Worm (Caenorhabditis elegans) whole organism, L4/young adult: ENCODE measurements around the gene F11E6.8.

Source experiments
- W03F9.2 ChIP-seq: fragments of 150-350 bp; optimal IDR thresholded peaks from 2 replicates; lab custom pipeline; 2014; ENCODE audit warnings: missing biosample characterization, missing genetic modification characterization
- dao-5 ChIP-seq: sonication (generic microtip); optimal IDR thresholded peaks from 2 replicates; lab custom pipeline; 2016; ENCODE audit warnings: missing genotype, missing genetic modification characterization, moderate library complexity, missing compliant biosample characterization
- him-1 ChIP-seq: sonication (generic microtip); optimal IDR thresholded peaks from 2 replicates; lab custom pipeline; 2016; ENCODE audit warnings: missing genotype, missing genetic modification reagents, missing genetic modification characterization, missing compliant biosample characterization

The F11E6.8 gene

DNA sequence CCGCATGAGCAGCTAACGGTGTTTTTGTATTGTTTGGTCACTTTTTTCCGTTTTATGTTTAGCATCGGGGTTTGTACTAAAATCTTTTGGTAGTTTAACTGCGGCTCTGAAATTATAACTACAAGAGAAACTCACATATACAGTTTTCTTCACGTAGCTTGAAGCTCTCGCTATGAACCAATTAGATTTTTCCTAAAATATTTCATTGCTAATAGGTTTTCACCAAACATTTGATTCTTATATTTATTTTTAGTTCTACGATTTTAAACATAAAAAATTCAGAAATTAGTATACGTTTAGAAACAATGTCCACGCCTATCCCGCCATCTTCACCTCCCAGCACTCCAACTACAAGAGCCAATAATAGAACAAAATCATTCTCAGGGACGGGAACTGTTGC lies 22.9 kb downstream of the F11E6.8 start, which contains the start of gene C06A12.3:
C06A12.3 (plus strand) TSS at position 301 of the 400 bp plus-strand sequence.
- TF ChIP-seq dao-5 (tag; lab: Kevin White, UChicago) (no peak), him-1 (no peak), W03F9.2 (tag; lab: Kevin White, UChicago) (no peak)

ce11 chrIV:17426970-17427369 lies 23.4 kb downstream of the F11E6.8 start:
- TF ChIP-seq W03F9.2 (tag; lab: Kevin White, UChicago) (no peak), him-1 (no peak), dao-5 (tag; lab: Kevin White, UChicago) (no peak)

DNA sequence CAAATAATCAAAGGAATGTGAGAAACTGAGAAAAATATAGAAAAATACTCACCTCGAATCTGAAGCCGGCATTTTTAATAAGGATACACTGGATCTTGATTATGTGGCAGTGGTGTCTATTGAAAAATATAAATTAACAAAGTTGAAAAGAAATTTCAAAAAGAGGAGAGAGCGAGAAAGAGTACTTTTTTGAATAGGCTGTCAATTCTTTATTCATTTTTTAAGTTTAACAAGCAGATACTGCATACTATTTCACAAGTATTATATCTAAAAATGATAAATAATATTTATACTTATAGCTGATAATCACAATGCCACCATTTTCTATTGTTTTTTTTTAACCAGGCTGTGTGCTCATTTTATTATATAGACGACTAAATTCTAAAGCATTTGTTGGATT lies 32.6 kb downstream of the F11E6.8 start, which contains the start of gene npr-26:
npr-26 (minus strand) TSS at position 101 of the 400 bp plus-strand sequence.
- TF ChIP-seq W03F9.2 (tag; lab: Kevin White, UChicago), result no peak
- no peak for TF ChIP-seq him-1
- TF ChIP-seq dao-5 (tag; lab: Kevin White, UChicago), result no peak

ce11 chrIV:17413343-17413742 lies 37.0 kb downstream of the F11E6.8 start:
- TF ChIP-seq W03F9.2 (tag; lab: Kevin White, UChicago) (no peak), dao-5 (tag; lab: Kevin White, UChicago) (no peak), him-1 (no peak)

DNA sequence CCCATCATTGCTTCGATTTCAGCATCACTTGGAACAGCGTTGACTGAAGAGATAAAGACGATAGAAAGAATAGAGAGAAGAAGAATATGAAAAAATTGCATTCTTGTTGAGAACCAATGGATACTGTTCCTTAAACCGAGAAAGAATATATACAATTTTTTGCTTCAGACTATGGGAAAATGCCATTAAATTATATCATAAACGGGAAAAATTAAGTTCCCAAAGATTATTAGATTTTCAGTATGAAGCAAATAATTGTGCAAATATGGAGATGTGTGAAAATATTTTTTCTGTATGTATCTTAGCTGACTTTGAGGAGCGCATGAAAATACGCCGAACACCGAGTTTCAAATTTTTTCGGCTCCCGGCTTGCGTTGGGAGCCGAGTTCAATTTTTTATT lies 42.9 kb downstream of the F11E6.8 start, which contains the start of gene T02D1.9:
T02D1.9 (minus strand) TSS at position 101 of the 400 bp plus-strand sequence.
- TF ChIP-seq W03F9.2 (tag; lab: Kevin White, UChicago) (no peak), him-1 (no peak), dao-5 (tag; lab: Kevin White, UChicago) (no peak)

ce11 chrIV:17407025-17407424 lies 43.3 kb downstream of the F11E6.8 start, which contains the start of gene T02D1.7:
TSS of gene T02D1.7 (minus strand) at chrIV:17407125.
- TF ChIP-seq W03F9.2 (tag; lab: Kevin White, UChicago) (no peak), dao-5 (tag; lab: Kevin White, UChicago) (no peak), him-1 (no peak)

DNA sequence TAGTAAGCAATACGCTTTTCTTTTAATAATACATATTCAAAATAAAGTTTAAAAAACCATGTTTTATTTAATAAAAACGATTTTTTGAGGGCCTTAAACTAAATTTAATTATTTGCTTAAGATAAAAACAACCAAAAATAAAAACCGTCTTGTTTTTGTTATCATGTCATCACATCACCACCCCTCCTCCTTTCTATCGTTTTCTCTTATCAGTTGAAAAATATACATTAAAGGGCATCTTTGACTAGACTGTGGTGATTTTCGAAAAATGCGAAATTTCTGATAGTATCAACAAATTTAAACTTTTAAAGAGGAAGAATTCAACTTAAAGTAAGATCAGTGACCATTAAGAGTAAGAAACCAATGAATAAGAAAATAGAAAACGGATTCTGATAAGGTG lies 44.2 kb downstream of the F11E6.8 start:
- TF ChIP-seq dao-5 (tag; lab: Kevin White, UChicago) (no peak), W03F9.2 (tag; lab: Kevin White, UChicago) (no peak), him-1 (no peak)

ce11 chrIV:17405530-17405929 lies 44.8 kb downstream of the F11E6.8 start, which contains the start of gene pmp-4:
TSS of gene pmp-4 (minus strand) at chrIV:17405630.
- no peak for TF ChIP-seq him-1

DNA sequence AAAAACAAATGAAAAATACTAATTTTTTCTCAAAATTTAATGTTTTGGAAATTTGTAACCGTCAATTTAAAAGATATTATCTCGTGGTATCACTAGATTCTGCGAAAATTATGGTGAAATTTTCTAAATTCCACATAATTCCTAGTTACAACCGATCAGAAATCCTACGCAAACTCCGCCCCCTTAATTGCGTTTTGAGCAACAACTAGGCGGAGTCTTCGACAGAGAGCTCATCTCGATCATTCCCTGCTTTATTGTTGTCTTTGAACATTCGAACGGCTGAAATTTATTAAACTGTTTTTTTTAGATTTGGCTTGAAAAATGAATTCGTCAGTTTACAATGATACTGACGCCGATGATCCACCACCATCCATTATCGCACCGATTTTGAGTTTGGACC lies 50.9 kb downstream of the F11E6.8 start, which contains the start of gene T02D1.4:
T02D1.4 (plus strand) TSS at position 301 of the 400 bp plus-strand sequence.
- TF ChIP-seq dao-5 (tag; lab: Kevin White, UChicago) (no peak), him-1 (no peak), W03F9.2 (tag; lab: Kevin White, UChicago) (no peak)

ce11 chrIV:17395910-17396309 lies 54.4 kb downstream of the F11E6.8 start, which contains the start of gene sru-15:
TSS of gene sru-15 (plus strand) at chrIV:17396210.
- no peak for TF ChIP-seq dao-5 (tag; lab: Kevin White, UChicago)
- no peak for TF ChIP-seq W03F9.2 (tag; lab: Kevin White, UChicago)
- no peak for TF ChIP-seq him-1
